Fruit fly (Drosophila melanogaster) whole organism, prepupa: ENCODE measurements around the gene CG3592.

Source experiments
- CG10669 ChIP-seq: fragments of 200-800 bp; sonication (Bioruptor generic); optimal IDR thresholded peaks from 3 replicates; lab custom pipeline; 2018; ENCODE audit warnings: missing biosample characterization, mild to moderate bottlenecking, missing genetic modification characterization, moderate library complexity
- CG11294 ChIP-seq: fragments of 200-800 bp; sonication (Bioruptor generic); IDR thresholded peaks from 2 replicates; pipeline ENCODE4 v1.3.6; 2022; ENCODE audit warnings: missing biosample characterization, missing genetic modification characterization
- CG11762 ChIP-seq: fragments of 200-800 bp; sonication (Bioruptor generic); optimal IDR thresholded peaks from 3 replicates; lab custom pipeline; 2016; ENCODE audit warnings: missing biosample characterization, missing genetic modification characterization; ENCODE audit not compliant: insufficient read depth
- CG11902 ChIP-seq: fragments of 200-800 bp; sonication (Bioruptor generic); optimal IDR thresholded peaks from 3 replicates; lab custom pipeline; 2016; ENCODE audit warnings: missing biosample characterization, missing genetic modification characterization
- CG15336 ChIP-seq: fragments of 200-800 bp; sonication (Bioruptor generic); IDR thresholded peaks from 2 replicates; pipeline ENCODE4 v1.3.6; 2022; ENCODE audit warnings: missing biosample characterization, missing genetic modification characterization
- CG1621 ChIP-seq: fragments of 200-800 bp; sonication (Bioruptor generic); optimal IDR thresholded peaks from 3 replicates; lab custom pipeline; 2018; ENCODE audit warnings: missing biosample characterization, mild to moderate bottlenecking, missing genetic modification characterization
- CG16779 ChIP-seq: fragments of 200-800 bp; sonication (Bioruptor generic); optimal IDR thresholded peaks from 3 replicates; lab custom pipeline; 2017; ENCODE audit warnings: missing biosample characterization, mild to moderate bottlenecking, missing genetic modification characterization
- CG31627 ChIP-seq: fragments of 200-800 bp; sonication (Bioruptor generic); optimal IDR thresholded peaks from 3 replicates; lab custom pipeline; 2016; ENCODE audit warnings: missing biosample characterization, missing genetic modification characterization
- CG6808 ChIP-seq: fragments of 200-800 bp; sonication (Bioruptor generic); optimal IDR thresholded peaks from 3 replicates; lab custom pipeline; 2017; ENCODE audit warnings: missing biosample characterization, missing genetic modification characterization, mild to moderate bottlenecking, moderate library complexity, missing genetic modification reagents
- CG6854 ChIP-seq: fragments of 200-800 bp; sonication (Bioruptor generic); optimal IDR thresholded peaks from 2 replicates; lab custom pipeline; 2017; ENCODE audit warnings: missing biosample characterization, mild to moderate bottlenecking, missing genetic modification characterization
- CG8119 ChIP-seq: fragments of 200-800 bp; sonication (Bioruptor generic); IDR thresholded peaks from 3 replicates; pipeline ENCODE4 v1.3.6; 2022; ENCODE audit warnings: missing biosample characterization, missing genetic modification characterization
- CG9139 ChIP-seq: fragments of 200-800 bp; sonication (Bioruptor generic); optimal IDR thresholded peaks from 3 replicates; lab custom pipeline; 2017; ENCODE audit warnings: missing biosample characterization, mild to moderate bottlenecking, missing genetic modification characterization
- Eip75B ChIP-seq: fragments of 200-800 bp; sonication (Bioruptor generic); optimal IDR thresholded peaks from 3 replicates; lab custom pipeline; 2016; ENCODE audit warnings: missing biosample characterization, missing genetic modification characterization
- Eip78C ChIP-seq: fragments of 200-800 bp; sonication (Bioruptor generic); peaks from one replicate; lab custom pipeline; 2016; ENCODE audit warnings: missing biosample characterization, missing genetic modification characterization
- Ets21C ChIP-seq: fragments of 200-800 bp; sonication (Bioruptor generic); optimal IDR thresholded peaks from 3 replicates; lab custom pipeline; 2016; ENCODE audit warnings: missing biosample characterization, missing genetic modification characterization
- Ets96B ChIP-seq: fragments of 200-800 bp; optimal IDR thresholded peaks from 2 replicates; lab custom pipeline; 2019; ENCODE audit warnings: missing biosample characterization, mild to moderate bottlenecking, missing genetic modification characterization, moderate library complexity
- Hr38 ChIP-seq: sonication (Bioruptor generic); optimal IDR thresholded peaks from 2 replicates; lab custom pipeline; 2016; ENCODE audit warnings: missing biosample characterization, missing genetic modification characterization
- Hr39 ChIP-seq: fragments of 200-800 bp; sonication (Bioruptor generic); optimal IDR thresholded peaks from 2 replicates; lab custom pipeline; 2016; ENCODE audit warnings: missing biosample characterization, missing genetic modification characterization
- Lpt ChIP-seq: fragments of 200-800 bp; sonication (Bioruptor generic); optimal IDR thresholded peaks from 3 replicates; lab custom pipeline; 2016; ENCODE audit warnings: missing biosample characterization, missing genetic modification characterization
- OdsH ChIP-seq: fragments of 200-800 bp; sonication (Bioruptor generic); optimal IDR thresholded peaks from 3 replicates; lab custom pipeline; 2016; ENCODE audit warnings: missing biosample characterization, missing genetic modification characterization
- Smox ChIP-seq: fragments of 200-800 bp; sonication (Bioruptor generic); optimal IDR thresholded peaks from 3 replicates; lab custom pipeline; 2016; ENCODE audit warnings: missing biosample characterization, missing genetic modification characterization
- Sox14 ChIP-seq: fragments of 200-800 bp; sonication (Bioruptor generic); optimal IDR thresholded peaks from 3 replicates; lab custom pipeline; 2016; ENCODE audit warnings: missing biosample characterization, missing genetic modification characterization
- achi ChIP-seq: fragments of 200-800 bp; sonication (Bioruptor generic); optimal IDR thresholded peaks from 3 replicates; lab custom pipeline; 2016; ENCODE audit warnings: missing biosample characterization, missing genetic modification characterization
- acj6 ChIP-seq: fragments of 200-800 bp; sonication (Bioruptor generic); optimal IDR thresholded peaks from 3 replicates; lab custom pipeline; 2016; ENCODE audit warnings: missing biosample characterization, missing genetic modification characterization
- cyc ChIP-seq: fragments of 200-800 bp; sonication (Bioruptor generic); optimal IDR thresholded peaks from 3 replicates; lab custom pipeline; 2016; ENCODE audit warnings: missing biosample characterization, missing genetic modification characterization
- dac ChIP-seq: fragments of 200-800 bp; sonication (Bioruptor generic); optimal IDR thresholded peaks from 2 replicates; lab custom pipeline; 2017; ENCODE audit warnings: missing biosample characterization, mild to moderate bottlenecking, missing genetic modification characterization
- dsx ChIP-seq: fragments of 200-800 bp; optimal IDR thresholded peaks from 3 replicates; lab custom pipeline; 2019; ENCODE audit warnings: missing biosample characterization, mild to moderate bottlenecking, missing genetic modification characterization, moderate library complexity; ENCODE audit not compliant: poor library complexity, severe bottlenecking
- fd59A ChIP-seq: fragments of 200-800 bp; sonication (Bioruptor generic); optimal IDR thresholded peaks from 2 replicates; lab custom pipeline; 2017; ENCODE audit warnings: missing biosample characterization, mild to moderate bottlenecking, missing genetic modification characterization, missing genetic modification reagents
- fd85E ChIP-seq: fragments of 200-800 bp; sonication (Bioruptor generic); optimal IDR thresholded peaks from 3 replicates; lab custom pipeline; 2016; ENCODE audit warnings: missing biosample characterization, missing genetic modification characterization
- lz ChIP-seq: fragments of 200-800 bp; sonication (Bioruptor generic); optimal IDR thresholded peaks from 3 replicates; lab custom pipeline; 2016; ENCODE audit warnings: missing biosample characterization, missing genetic modification characterization
- net ChIP-seq: fragments of 200-800 bp; sonication (Bioruptor generic); optimal IDR thresholded peaks from 3 replicates; lab custom pipeline; 2016; ENCODE audit warnings: missing biosample characterization, missing genetic modification characterization
- salr ChIP-seq, 2 experiments: fragments of 200-800 bp; sonication (Bioruptor generic); optimal IDR thresholded peaks; 3 replicates each; lab custom pipeline; 2016 to 2018; ENCODE audit warnings: missing biosample characterization in 2 of 2, missing genetic modification characterization in 2 of 2, mild to moderate bottlenecking in 1 of 2
- spab ChIP-seq: fragments of 200-800 bp; sonication (Bioruptor generic); optimal IDR thresholded peaks from 2 replicates; lab custom pipeline; 2017; ENCODE audit warnings: missing biosample characterization, mild to moderate bottlenecking, missing genetic modification characterization, missing genetic modification reagents
- svp ChIP-seq: fragments of 200-800 bp; sonication (Bioruptor generic); peaks from one replicate; lab custom pipeline; 2016; ENCODE audit warnings: missing biosample characterization, missing genetic modification characterization

The CG3592 gene

DNA sequence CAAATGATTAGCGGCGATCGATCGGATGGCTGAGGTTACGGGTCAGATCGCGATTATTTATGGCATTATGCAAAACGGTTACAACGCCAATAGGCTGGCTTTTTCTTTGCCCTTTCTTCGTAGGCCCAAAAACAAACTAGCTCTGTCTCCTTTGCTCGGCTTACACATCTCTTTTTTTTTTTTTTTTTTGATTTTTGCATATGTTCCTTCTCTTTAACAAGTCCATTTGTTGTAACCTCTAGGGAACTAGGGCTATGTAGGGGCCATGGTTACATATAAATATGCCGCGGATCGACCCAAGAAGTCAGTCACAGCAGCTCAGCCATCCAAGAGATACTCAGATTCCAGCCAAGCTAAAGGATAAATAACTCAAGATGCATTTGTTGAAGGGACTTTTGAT lies 6.2 kb downstream of the CG3592 start, which contains the start of gene CG14421:
CG14421 (plus strand) TSS at position 301 of the 400 bp plus-strand sequence.
- no peak for TF ChIP-seq dac
- TF ChIP-seq Eip75B (GFP tag; lab: Kevin White, UChicago), result no peak
- no peak for TF ChIP-seq CG6854 (GFP tag; lab: Kevin White, UChicago)
- no peak for TF ChIP-seq Eip78C (GFP tag; lab: Kevin White, UChicago)
- TF ChIP-seq CG15336, result no peak
- TF ChIP-seq Smox (GFP tag; lab: Kevin White, UChicago), result no peak
- no peak for TF ChIP-seq CG11762 (GFP tag; lab: Kevin White, UChicago)
- no peak for TF ChIP-seq fd85E (GFP tag; lab: Kevin White, UChicago)
- TF ChIP-seq CG9139 (GFP tag; lab: Kevin White, UChicago), result no peak
- no peak for TF ChIP-seq lz (GFP tag; lab: Kevin White, UChicago)
- TF ChIP-seq salr (GFP tag; optimal IDR thresholded peaks at IDR 0.05; lab: Kevin White, UChicago), result no peak
- no peak for TF ChIP-seq Hr38
- TF ChIP-seq CG31627 (GFP tag; lab: Kevin White, UChicago), result no peak
- no peak for TF ChIP-seq Lpt (GFP tag; lab: Kevin White, UChicago)
- TF ChIP-seq, all 60 proteins: peak for 0

DNA sequence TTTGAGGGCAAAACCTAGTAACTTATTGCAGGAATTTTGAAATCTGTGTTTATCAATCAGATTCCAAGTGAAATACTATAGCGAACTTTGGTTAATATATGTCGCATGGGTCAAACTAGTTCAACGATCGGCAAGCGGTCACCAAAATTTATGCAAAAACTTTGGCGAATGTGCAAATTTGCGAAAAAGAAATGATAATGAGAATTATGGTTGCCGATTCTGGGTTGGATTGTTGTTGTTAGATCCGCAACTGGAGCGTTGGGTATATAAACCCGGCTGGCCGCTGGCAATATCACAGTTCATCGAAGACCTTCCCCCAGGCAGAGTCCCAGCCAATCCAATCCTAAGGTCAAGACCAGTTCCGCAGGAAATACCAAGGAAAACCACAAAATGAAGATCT lies 8.2 kb downstream of the CG3592 start, which contains the start of gene CG14422:
CG14422 (plus strand) TSS at position 301 of the 400 bp plus-strand sequence.
- TF ChIP-seq Eip75B (GFP tag; lab: Kevin White, UChicago) (no peak), OdsH (no peak), svp (GFP tag; lab: Kevin White, UChicago) (no peak), Lpt (GFP tag; lab: Kevin White, UChicago) (no peak), lz (GFP tag; lab: Kevin White, UChicago) (no peak), CG6808 (GFP tag; lab: Kevin White, UChicago) (no peak)
- TF ChIP-seq, all 60 proteins: peak for 0

DNA sequence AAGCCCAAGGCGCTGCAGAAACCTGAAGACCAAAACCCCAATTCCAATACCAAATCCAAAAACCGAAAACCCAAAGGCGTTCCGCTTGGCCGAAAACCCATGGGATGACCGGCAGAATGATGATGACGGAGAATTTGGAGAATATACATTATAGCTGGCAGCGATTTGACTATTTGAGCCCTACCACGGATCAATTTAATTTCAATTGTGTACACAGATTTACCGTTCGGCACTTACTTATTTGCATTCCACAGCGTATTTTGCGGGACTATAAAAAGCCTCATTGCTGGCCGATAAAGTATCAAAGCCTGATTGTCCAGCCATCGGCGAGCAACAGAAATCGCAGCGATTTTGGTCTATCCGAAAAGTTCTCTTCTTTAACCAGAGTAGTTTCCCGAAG lies 10.2 kb downstream of the CG3592 start, which contains the start of gene CG14423:
CG14423 (plus strand) TSS at position 301 of the 400 bp plus-strand sequence.
- no peak for TF ChIP-seq CG11762 (GFP tag; lab: Kevin White, UChicago)
- no peak for TF ChIP-seq Eip75B (GFP tag; lab: Kevin White, UChicago)
- no peak for TF ChIP-seq Ets21C (GFP tag; lab: Kevin White, UChicago)
- no peak for TF ChIP-seq Lpt (GFP tag; lab: Kevin White, UChicago)
- no peak for TF ChIP-seq fd85E (GFP tag; lab: Kevin White, UChicago)
- no peak for TF ChIP-seq cyc (GFP tag; lab: Kevin White, UChicago)
- no peak for TF ChIP-seq Hr39 (GFP tag; lab: Kevin White, UChicago)
- TF ChIP-seq CG8119 (GFP tag; lab: Robert Waterston, UW), result no peak
- TF ChIP-seq fd59A (GFP tag; lab: Kevin White, UChicago), result no peak
- TF ChIP-seq Ets96B (tag; lab: Kevin White, UChicago), result no peak
- TF ChIP-seq achi (GFP tag; lab: Kevin White, UChicago), result no peak
- TF ChIP-seq acj6 (GFP tag; lab: Kevin White, UChicago), result no peak
- no peak for TF ChIP-seq Sox14
- TF ChIP-seq CG15336, result no peak
- TF ChIP-seq CG1621 (tag; lab: Kevin White, UChicago), result no peak
- TF ChIP-seq CG16779 (tag; lab: Kevin White, UChicago), result no peak
- TF ChIP-seq CG11294 (GFP tag; lab: Robert Waterston, UW), result no peak
- TF ChIP-seq, all 60 proteins: peak for 0

DNA sequence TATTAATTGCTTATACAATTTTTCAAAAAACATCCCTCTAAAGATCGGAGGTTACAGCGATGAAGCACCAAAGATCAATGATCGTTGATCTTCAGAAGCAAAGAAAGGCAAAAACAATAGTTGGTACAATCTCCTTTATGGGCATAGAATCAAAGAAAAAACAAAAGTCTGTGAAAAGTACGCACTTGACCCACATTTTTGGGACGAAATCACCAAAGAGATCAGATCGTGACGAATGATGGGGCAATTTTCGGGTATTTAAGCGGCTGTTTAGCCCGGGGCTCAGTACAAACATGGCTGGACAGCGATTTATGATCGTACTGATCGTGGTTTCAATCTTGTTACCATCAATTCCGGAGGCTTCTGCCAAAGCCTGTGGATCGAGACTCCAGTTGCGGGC lies 11.9 kb downstream of the CG3592 start, which contains the start of gene CG17959:
CG17959 (plus strand) TSS at position 301 of the 400 bp plus-strand sequence.
- TF ChIP-seq CG9139 (GFP tag; lab: Kevin White, UChicago) (no peak), fd59A (GFP tag; lab: Kevin White, UChicago) (no peak), Lpt (GFP tag; lab: Kevin White, UChicago) (no peak), Hr39 (GFP tag; lab: Kevin White, UChicago) (no peak), CG11902 (GFP tag; lab: Kevin White, UChicago) (no peak), net (GFP tag; lab: Kevin White, UChicago) (no peak), CG1621 (tag; lab: Kevin White, UChicago) (no peak), dsx (GFP tag; lab: Kevin White, UChicago) (no peak), spab (GFP tag; lab: Kevin White, UChicago) (no peak), CG10669 (GFP tag; lab: Kevin White, UChicago) (no peak)
